Fruit fly (Drosophila melanogaster) whole organism, prepupa: ENCODE data around the gene CG10195.

Experiments
- Blimp-1 ChIP-seq: fragments of 200-800 bp; sonication (Bioruptor generic); optimal IDR thresholded peaks from 3 replicates; lab custom pipeline; 2017; ENCODE audit warnings: missing biosample characterization, missing genetic modification characterization, mild to moderate bottlenecking, moderate library complexity, missing genetic modification reagents
- CG10631 ChIP-seq: fragments of 200-800 bp; sonication (Bioruptor generic); optimal IDR thresholded peaks from 2 replicates; lab custom pipeline; 2016; ENCODE audit warnings: missing biosample characterization, missing genetic modification characterization
- CG11762 ChIP-seq: fragments of 200-800 bp; sonication (Bioruptor generic); optimal IDR thresholded peaks from 3 replicates; lab custom pipeline; 2016; ENCODE audit warnings: missing biosample characterization, missing genetic modification characterization; ENCODE audit not compliant: insufficient read depth
- CG1621 ChIP-seq: fragments of 200-800 bp; sonication (Bioruptor generic); optimal IDR thresholded peaks from 3 replicates; lab custom pipeline; 2018; ENCODE audit warnings: missing biosample characterization, mild to moderate bottlenecking, missing genetic modification characterization
- CG16779 ChIP-seq: fragments of 200-800 bp; sonication (Bioruptor generic); optimal IDR thresholded peaks from 3 replicates; lab custom pipeline; 2017; ENCODE audit warnings: missing biosample characterization, mild to moderate bottlenecking, missing genetic modification characterization
- CG3032 ChIP-seq: fragments of 200-800 bp; optimal IDR thresholded peaks from 2 replicates; lab custom pipeline; 2019; ENCODE audit warnings: missing biosample characterization, mild to moderate bottlenecking, missing genetic modification characterization, moderate library complexity
- CG31627 ChIP-seq: fragments of 200-800 bp; sonication (Bioruptor generic); optimal IDR thresholded peaks from 3 replicates; lab custom pipeline; 2016; ENCODE audit warnings: missing biosample characterization, missing genetic modification characterization
- CG32006 ChIP-seq: fragments of 200-800 bp; sonication (Bioruptor generic); optimal IDR thresholded peaks from 3 replicates; lab custom pipeline; 2017; ENCODE audit warnings: missing biosample characterization, mild to moderate bottlenecking, missing genetic modification characterization
- CG3919 ChIP-seq: fragments of 200-800 bp; sonication (Bioruptor generic); optimal IDR thresholded peaks from 3 replicates; lab custom pipeline; 2016; ENCODE audit warnings: missing biosample characterization, missing genetic modification characterization
- CG6163 ChIP-seq: fragments of 200-800 bp; sonication (Bioruptor generic); IDR thresholded peaks from 3 replicates; pipeline ENCODE4 v1.3.6; 2022; ENCODE audit warnings: missing biosample characterization, missing genetic modification characterization
- CG6276 ChIP-seq: fragments of 200-800 bp; sonication (Bioruptor generic); optimal IDR thresholded peaks from 2 replicates; lab custom pipeline; 2017; ENCODE audit warnings: missing biosample characterization, mild to moderate bottlenecking, missing genetic modification characterization
- CG6792 ChIP-seq: fragments of 200-800 bp; sonication (Bioruptor generic); optimal IDR thresholded peaks from 3 replicates; lab custom pipeline; 2016; ENCODE audit warnings: missing biosample characterization, missing genetic modification characterization
- CG6808 ChIP-seq: fragments of 200-800 bp; sonication (Bioruptor generic); optimal IDR thresholded peaks from 3 replicates; lab custom pipeline; 2017; ENCODE audit warnings: missing biosample characterization, missing genetic modification characterization, mild to moderate bottlenecking, moderate library complexity, missing genetic modification reagents
- CG6854 ChIP-seq: fragments of 200-800 bp; sonication (Bioruptor generic); optimal IDR thresholded peaks from 2 replicates; lab custom pipeline; 2017; ENCODE audit warnings: missing biosample characterization, mild to moderate bottlenecking, missing genetic modification characterization
- CG7368 ChIP-seq: fragments of 200-800 bp; sonication (Bioruptor generic); optimal IDR thresholded peaks from 3 replicates; lab custom pipeline; 2016; ENCODE audit warnings: missing biosample characterization, missing genetic modification characterization
- CG8119 ChIP-seq: fragments of 200-800 bp; sonication (Bioruptor generic); IDR thresholded peaks from 3 replicates; pipeline ENCODE4 v1.3.6; 2022; ENCODE audit warnings: missing biosample characterization, missing genetic modification characterization
- CG8319 ChIP-seq: fragments of 200-800 bp; sonication (Bioruptor generic); optimal IDR thresholded peaks from 3 replicates; lab custom pipeline; 2016; ENCODE audit warnings: missing biosample characterization, missing genetic modification characterization
- CG8632 ChIP-seq: fragments of 200-800 bp; sonication (Bioruptor generic); optimal IDR thresholded peaks from 3 replicates; lab custom pipeline; 2016; ENCODE audit warnings: missing biosample characterization, missing genetic modification characterization
- Eip78C ChIP-seq: fragments of 200-800 bp; sonication (Bioruptor generic); peaks from one replicate; lab custom pipeline; 2016; ENCODE audit warnings: missing biosample characterization, missing genetic modification characterization
- Eip93F ChIP-seq: fragments of 200-800 bp; sonication (Bioruptor generic); optimal IDR thresholded peaks from 2 replicates; lab custom pipeline; 2016; ENCODE audit warnings: missing biosample characterization, mild to moderate bottlenecking, missing genetic modification characterization
- Ets21C ChIP-seq: fragments of 200-800 bp; sonication (Bioruptor generic); optimal IDR thresholded peaks from 3 replicates; lab custom pipeline; 2016; ENCODE audit warnings: missing biosample characterization, missing genetic modification characterization
- Gug ChIP-seq: fragments of 200-800 bp; sonication (Bioruptor generic); IDR thresholded peaks from 2 replicates; pipeline ENCODE4 v1.3.6; 2022; ENCODE audit warnings: missing biosample characterization, missing genetic modification characterization
- Hr38 ChIP-seq: sonication (Bioruptor generic); optimal IDR thresholded peaks from 2 replicates; lab custom pipeline; 2016; ENCODE audit warnings: missing biosample characterization, missing genetic modification characterization
- Lpt ChIP-seq: fragments of 200-800 bp; sonication (Bioruptor generic); optimal IDR thresholded peaks from 3 replicates; lab custom pipeline; 2016; ENCODE audit warnings: missing biosample characterization, missing genetic modification characterization
- Met ChIP-seq: fragments of 200-800 bp; sonication (Bioruptor generic); optimal IDR thresholded peaks from 3 replicates; lab custom pipeline; 2016; ENCODE audit warnings: missing biosample characterization, missing genetic modification characterization
- OdsH ChIP-seq: fragments of 200-800 bp; sonication (Bioruptor generic); optimal IDR thresholded peaks from 3 replicates; lab custom pipeline; 2016; ENCODE audit warnings: missing biosample characterization, missing genetic modification characterization
- Sox102F ChIP-seq: fragments of 200-800 bp; sonication (Bioruptor generic); optimal IDR thresholded peaks from 2 replicates; lab custom pipeline; 2016; ENCODE audit warnings: missing biosample characterization, mild to moderate bottlenecking, missing genetic modification characterization
- acj6 ChIP-seq: fragments of 200-800 bp; sonication (Bioruptor generic); optimal IDR thresholded peaks from 3 replicates; lab custom pipeline; 2016; ENCODE audit warnings: missing biosample characterization, missing genetic modification characterization
- dac ChIP-seq: fragments of 200-800 bp; sonication (Bioruptor generic); optimal IDR thresholded peaks from 2 replicates; lab custom pipeline; 2017; ENCODE audit warnings: missing biosample characterization, mild to moderate bottlenecking, missing genetic modification characterization
- dsx ChIP-seq: fragments of 200-800 bp; optimal IDR thresholded peaks from 3 replicates; lab custom pipeline; 2019; ENCODE audit warnings: missing biosample characterization, mild to moderate bottlenecking, missing genetic modification characterization, moderate library complexity; ENCODE audit not compliant: poor library complexity, severe bottlenecking
- fkh ChIP-seq: fragments of 200-800 bp; sonication (Bioruptor generic); optimal IDR thresholded peaks from 3 replicates; lab custom pipeline; 2017; ENCODE audit warnings: missing biosample characterization, mild to moderate bottlenecking, missing genetic modification characterization, moderate library complexity
- lz ChIP-seq: fragments of 200-800 bp; sonication (Bioruptor generic); optimal IDR thresholded peaks from 3 replicates; lab custom pipeline; 2016; ENCODE audit warnings: missing biosample characterization, missing genetic modification characterization
- net ChIP-seq: fragments of 200-800 bp; sonication (Bioruptor generic); optimal IDR thresholded peaks from 3 replicates; lab custom pipeline; 2016; ENCODE audit warnings: missing biosample characterization, missing genetic modification characterization
- pdm3 ChIP-seq: fragments of 200-800 bp; sonication (Bioruptor generic); optimal IDR thresholded peaks from 3 replicates; lab custom pipeline; 2016; ENCODE audit warnings: missing biosample characterization, missing genetic modification characterization
- salr ChIP-seq, 2 experiments: fragments of 200-800 bp; sonication (Bioruptor generic); optimal IDR thresholded peaks; 3 replicates each; lab custom pipeline; 2016 to 2018; ENCODE audit warnings: missing biosample characterization in 2 of 2, missing genetic modification characterization in 2 of 2, mild to moderate bottlenecking in 1 of 2
- spab ChIP-seq: fragments of 200-800 bp; sonication (Bioruptor generic); optimal IDR thresholded peaks from 2 replicates; lab custom pipeline; 2017; ENCODE audit warnings: missing biosample characterization, mild to moderate bottlenecking, missing genetic modification characterization, missing genetic modification reagents
- ss ChIP-seq, 2 experiments: fragments of 200-800 bp; sonication (Bioruptor generic); optimal IDR thresholded peaks; 2 replicates in 1 of 2; 3 replicates in 1 of 2; lab custom pipeline; 2017 to 2018; ENCODE audit warnings: mild to moderate bottlenecking in 2 of 2, missing biosample characterization in 2 of 2, missing genetic modification characterization in 2 of 2, moderate library complexity in 1 of 2
- svp ChIP-seq: fragments of 200-800 bp; sonication (Bioruptor generic); peaks from one replicate; lab custom pipeline; 2016; ENCODE audit warnings: missing biosample characterization, missing genetic modification characterization
- topi ChIP-seq: fragments of 200-800 bp; sonication (Bioruptor generic); optimal IDR thresholded peaks from 3 replicates; lab custom pipeline; 2016; ENCODE audit warnings: missing biosample characterization, missing genetic modification characterization
- vri ChIP-seq: fragments of 200-800 bp; sonication (Bioruptor generic); optimal IDR thresholded peaks from 3 replicates; lab custom pipeline; 2016; ENCODE audit warnings: missing biosample characterization, mild to moderate bottlenecking, missing genetic modification characterization

CG10195 gene

DNA sequence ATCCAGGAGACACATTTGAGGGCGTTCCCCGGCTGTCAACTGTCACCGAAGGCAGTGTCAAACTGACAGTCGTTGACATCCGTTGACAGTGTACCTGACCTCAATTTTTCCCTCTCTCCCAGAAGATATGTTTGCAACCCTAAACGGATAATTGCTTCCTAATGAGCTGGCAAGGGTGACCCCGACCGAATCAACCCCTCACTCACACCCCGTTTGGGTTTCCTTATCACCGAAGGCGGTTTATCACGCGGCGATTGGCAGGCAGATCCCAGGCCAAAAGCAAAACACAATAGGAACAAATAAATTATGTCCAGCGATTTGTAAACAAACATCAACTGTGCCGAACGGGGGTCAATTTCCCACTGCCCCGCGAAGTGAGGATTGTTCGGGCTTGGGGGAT is 25.1 kb downstream of the CG10195 start:
- TF ChIP-seq Lpt (GFP tag; lab: Kevin White, UChicago) (no peak), svp (GFP tag; lab: Kevin White, UChicago) (peak; percentile 5)

DNA sequence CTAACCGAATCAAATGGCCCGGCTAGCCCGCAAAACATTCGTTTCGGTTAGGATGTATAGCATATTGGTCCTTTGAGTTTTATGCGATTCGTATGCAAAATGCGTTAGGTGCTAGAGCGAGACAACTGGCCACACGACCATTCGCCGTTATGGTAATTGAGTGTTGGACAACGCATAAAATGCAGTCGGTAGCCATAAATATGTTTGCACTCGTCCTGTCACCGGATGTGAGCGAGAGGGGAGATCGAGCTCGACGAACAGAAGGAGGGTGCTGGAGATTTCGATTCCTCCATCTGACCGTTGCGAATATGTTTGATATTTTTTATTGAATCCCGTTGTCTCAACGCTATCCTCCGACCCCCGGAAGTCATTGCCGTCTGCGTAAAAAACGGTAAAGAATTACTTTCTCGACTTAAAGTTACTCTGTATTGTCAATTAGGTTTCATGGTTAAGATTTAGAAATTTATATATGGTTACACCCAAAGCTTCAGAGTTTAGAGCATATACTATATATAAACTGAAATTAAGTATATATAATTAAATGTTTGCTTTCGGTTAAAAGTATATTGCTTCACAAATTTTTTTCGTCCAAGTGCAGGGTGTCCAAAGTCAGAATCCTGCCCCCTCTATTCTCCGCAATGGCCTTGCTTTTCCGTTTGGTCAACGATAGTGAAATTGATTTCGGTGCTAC is 26.5 kb downstream of the CG10195 start:
- TF ChIP-seq svp (GFP tag; lab: Kevin White, UChicago) (no peak), Gug (GFP tag; lab: Robert Waterston, UW) (no peak), acj6 (GFP tag; lab: Kevin White, UChicago) (no peak), CG16779 (no peak), dac (no peak), Lpt (GFP tag; lab: Kevin White, UChicago) (no peak), vri (no peak), Hr38 (no peak), pdm3 (GFP tag; lab: Kevin White, UChicago) (no peak), CG11762 (no peak)

DNA sequence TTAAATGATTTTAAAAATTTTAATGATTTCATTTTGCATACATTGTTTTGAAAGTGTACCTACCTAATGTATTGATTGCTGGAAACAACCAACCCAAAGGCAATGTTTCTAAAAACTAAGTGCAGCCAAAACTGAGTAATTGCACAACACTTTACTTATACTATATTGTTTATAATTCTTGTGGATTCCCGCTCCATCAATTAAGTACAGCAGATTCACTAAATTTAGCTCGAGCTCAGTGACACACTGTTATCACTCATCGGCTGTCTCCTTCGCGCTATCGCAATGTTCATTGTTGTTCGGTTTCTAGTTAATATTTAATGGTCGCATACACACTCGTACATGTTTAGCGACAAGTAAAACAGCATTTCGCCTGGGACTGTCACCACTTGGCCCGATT is 28.8 kb downstream of the CG10195 start:
- peak; percentile 4 for TF ChIP-seq dsx (GFP tag; lab: Kevin White, UChicago)
- no peak for TF ChIP-seq OdsH (GFP tag; lab: Kevin White, UChicago)

DNA sequence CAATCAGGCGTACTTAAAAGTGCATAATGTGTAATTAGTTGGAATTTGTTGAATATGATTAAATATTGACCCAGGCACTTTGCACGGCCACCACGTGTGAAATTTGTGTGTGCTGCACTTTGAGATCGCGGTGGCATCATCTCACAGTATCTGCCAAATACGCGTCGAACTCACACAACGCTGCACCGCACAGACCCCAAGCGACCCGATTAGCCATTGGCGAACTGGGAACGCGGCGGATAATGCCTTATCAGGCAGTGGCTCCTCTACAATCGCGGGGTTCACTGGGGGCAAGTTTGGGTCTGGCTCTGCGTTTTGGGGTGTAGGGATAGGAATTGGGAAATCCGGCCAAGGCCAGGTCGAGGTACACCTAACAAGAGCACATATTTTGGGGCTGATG is 29.3 kb downstream of the CG10195 start:
- TF ChIP-seq CG6163 (GFP tag; lab: Robert Waterston, UW) (no peak), salr (GFP tag; optimal IDR thresholded peaks at IDR 0.05; lab: Kevin White, UChicago) (no peak), svp (GFP tag; lab: Kevin White, UChicago) (peak; percentile 96), CG6854 (GFP tag; lab: Kevin White, UChicago) (no peak), CG8119 (0 out of 3 replicates have a peak, but pooled peaks have one; percentile 20)
- TF ChIP-seq, all 60 proteins: peak for 2

DNA sequence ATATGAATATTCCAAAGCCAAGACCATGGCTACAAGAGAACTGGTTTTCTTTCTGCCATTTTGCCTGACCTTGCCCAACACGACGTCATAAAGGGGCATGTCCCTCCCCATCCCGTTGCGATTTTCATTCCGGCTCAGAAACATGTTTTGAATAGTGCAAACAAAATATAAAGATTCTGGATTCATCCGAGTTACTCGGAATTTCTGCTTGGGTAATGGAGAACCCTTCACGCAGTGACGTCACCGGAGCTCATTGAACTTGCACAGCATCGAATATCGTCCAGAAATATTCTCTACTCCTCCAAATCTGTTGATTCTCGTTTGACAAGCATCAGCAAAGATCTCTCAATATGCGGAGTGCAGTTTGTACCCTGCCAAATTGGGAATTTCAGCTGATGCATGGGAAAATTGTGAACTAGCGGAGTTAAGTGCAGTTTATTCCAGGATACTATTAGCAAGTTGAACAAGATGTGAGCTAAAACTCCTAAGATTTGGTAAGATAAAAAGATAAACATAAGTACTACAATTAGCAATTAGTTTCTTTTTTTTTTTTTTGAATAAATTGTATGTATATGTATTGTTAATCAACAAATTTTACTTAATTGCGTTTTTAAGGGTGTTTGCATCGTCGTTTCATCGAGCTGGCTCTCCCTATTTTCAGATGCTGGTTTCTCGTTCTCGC is 30.3 kb downstream of the CG10195 start, which contains the start of gene CG10026:
Gene CG10026 (plus strand): TSS at position 187 of the 682 bp plus-strand sequence.
- TF ChIP-seq salr (GFP tag; optimal IDR thresholded peaks at IDR 0.05; lab: Kevin White, UChicago) (peak in 1 of 2 experiments; percentile 42), Eip78C (peak; percentile 80), OdsH (GFP tag; lab: Kevin White, UChicago) (peak; percentile 53), Eip93F (GFP tag; lab: Kevin White, UChicago) (no peak), CG8119 (peak; percentile 45; the same call in 2 of the 3 replicates), Met (GFP tag; lab: Kevin White, UChicago) (peak; percentile 30), CG3032 (tag; lab: Kevin White, UChicago) (peak; percentile 67), acj6 (GFP tag; lab: Kevin White, UChicago) (peak; percentile 64), CG8319 (GFP tag; lab: Kevin White, UChicago) (no peak), Sox102F (GFP tag; lab: Kevin White, UChicago) (peak; percentile 52), CG6276 (GFP tag; lab: Kevin White, UChicago) (peak; percentile 20), CG7368 (GFP tag; lab: Kevin White, UChicago) (no peak), CG10631 (GFP tag; lab: Kevin White, UChicago) (peak; percentile 44), vri (peak; percentile 44), spab (GFP tag; lab: Kevin White, UChicago) (peak; percentile 51), pdm3 (GFP tag; lab: Kevin White, UChicago) (peak; percentile 58), CG11762 (peak; percentile 4), ss (GFP tag; optimal IDR thresholded peaks at IDR 0.05; lab: Kevin White, UChicago) (peak; percentile 25 to 64), topi (GFP tag; lab: Kevin White, UChicago) (peak; percentile 17), CG3919 (GFP tag; lab: Kevin White, UChicago) (peak; percentile 38), CG6792 (GFP tag; lab: Kevin White, UChicago) (no peak), lz (GFP tag; lab: Kevin White, UChicago) (peak; percentile 58), net (GFP tag; lab: Kevin White, UChicago) (peak; percentile 35), fkh (GFP tag; lab: Kevin White, UChicago) (no peak), CG31627 (GFP tag; lab: Kevin White, UChicago) (peak; percentile 35), CG1621 (tag; lab: Kevin White, UChicago) (no peak), Ets21C (GFP tag; lab: Kevin White, UChicago) (peak; percentile 32), CG32006 (peak; percentile 48), CG6808 (GFP tag; lab: Kevin White, UChicago) (peak; percentile 74), Blimp-1 (GFP tag; lab: Kevin White, UChicago) (no peak), svp (GFP tag; lab: Kevin White, UChicago) (peak; percentile 57), CG8632 (GFP tag; lab: Kevin White, UChicago) (peak; percentile 45), CG16779 (peak; percentile 39)
